Fruit fly (Drosophila melanogaster) whole organism, wandering third instar larva: ENCODE results near the gene gdl.

ENCODE experiments used
- OdsH ChIP-seq: fragments of 200-800 bp; sonication (Bioruptor generic); optimal IDR thresholded peaks from 2 replicates; lab custom pipeline; 2016; ENCODE audit warnings: missing biosample characterization, mild to moderate bottlenecking, missing genetic modification characterization
- dmrt93B ChIP-seq: fragments of 200-800 bp; sonication (Bioruptor generic); optimal IDR thresholded peaks from 2 replicates; lab custom pipeline; 2018; ENCODE audit warnings: missing biosample characterization, mild to moderate bottlenecking, missing genetic modification characterization
- fru ChIP-seq: fragments of 200-800 bp; sonication (Bioruptor generic); optimal IDR thresholded peaks from 3 replicates; lab custom pipeline; 2016; ENCODE audit warnings: missing biosample characterization, mild to moderate bottlenecking, missing genetic modification characterization
- jim ChIP-seq: fragments of 175-275, 200-325 bp; sonication (Bioruptor generic); optimal IDR thresholded peaks from 2 replicates; lab custom pipeline; 2016; ENCODE audit warnings: missing biosample characterization, mild to moderate bottlenecking, missing genetic modification characterization
- sv ChIP-seq: fragments of 200-800 bp; sonication (Bioruptor generic); optimal IDR thresholded peaks from 3 replicates; lab custom pipeline; 2016; ENCODE audit warnings: missing biosample characterization, missing genetic modification characterization

DNA sequence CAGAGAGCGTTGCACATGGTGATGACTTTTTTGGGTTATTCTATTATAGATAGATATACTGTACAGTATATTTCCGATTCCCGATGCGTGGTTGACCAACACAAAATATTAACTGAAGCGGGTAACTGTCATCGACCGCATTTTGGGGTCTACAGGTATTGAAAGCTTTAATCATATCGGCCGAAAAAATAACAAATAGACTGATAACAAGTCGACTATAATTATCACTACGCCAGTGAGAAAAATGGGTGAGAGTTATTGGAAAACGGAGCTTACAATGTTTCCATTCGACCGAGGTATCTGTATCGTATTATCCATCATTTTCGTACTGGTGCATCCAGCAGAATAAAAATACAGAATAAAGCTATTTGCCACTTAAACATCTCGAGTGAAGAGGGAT lies 9.1 kb downstream of the gdl start:
- TF ChIP-seq dmrt93B (GFP tag; lab: Kevin White, UChicago) (no peak), fru (GFP tag; lab: Kevin White, UChicago) (no peak), OdsH (GFP tag; lab: Kevin White, UChicago) (no peak), sv (GFP tag; lab: Kevin White, UChicago) (no peak), jim (GFP tag; lab: Kevin White, UChicago) (no peak)
